Fruit fly (Drosophila melanogaster): Measurements from ENCODE around the gene CG33322.
A peak's percentile ranks its signal among the peaks of the same experiment; 100 is the strongest.

The CG33322 gene

DNA sequence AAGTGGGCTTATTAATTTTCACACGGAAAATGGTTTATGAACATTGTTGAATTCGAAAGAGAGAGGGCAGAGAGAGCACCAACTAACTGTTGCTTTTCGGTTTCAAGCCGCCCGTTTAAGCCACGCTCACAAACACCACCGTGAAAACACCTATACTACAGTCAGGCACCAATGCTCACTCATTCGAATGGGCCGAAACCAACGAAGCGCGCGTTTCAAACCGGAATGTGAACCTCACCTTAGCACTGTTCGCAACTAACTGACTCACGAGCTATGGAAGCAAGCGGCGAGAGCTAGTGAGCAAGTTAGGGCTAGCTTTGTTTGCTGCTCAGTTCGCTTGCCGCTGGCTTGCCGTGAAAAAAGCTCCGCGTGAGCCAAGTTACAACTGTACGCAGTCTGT lies 22.2 kb downstream of the CG33322 start (continued):
- TF ChIP-seq slbo (GFP tag; IDR thresholded peaks at IDR 0.05), result peak; percentile 47; the same call in 1 of the 2 replicates
- 0 out of 2 replicates have a peak, but pooled peaks have one; percentile 23 for TF ChIP-seq CG9932 (GFP tag; IDR thresholded peaks at IDR 0.05)
- 0 out of 2 replicates have a peak, but pooled peaks have one; percentile 25 for TF ChIP-seq hbn (GFP tag; IDR thresholded peaks at IDR 0.05; ENCODE audit: partially characterized antibody)
- TF ChIP-seq CG15269 (tag; optimal IDR thresholded peaks at IDR 0.05), result no peak
- peak; percentile 24 for TF ChIP-seq CG17829 (tag; optimal IDR thresholded peaks at IDR 0.05)
- no peak for TF ChIP-seq ab (GFP tag; optimal IDR thresholded peaks at IDR 0.05)
- peak; percentile 36 for TF ChIP-seq CG34376 (GFP tag; optimal IDR thresholded peaks at IDR 0.05)
- TF ChIP-seq Hmr (GFP tag; optimal IDR thresholded peaks at IDR 0.05), result peak; percentile 5
- peak; percentile 8; the same call in 1 of the 2 replicates for TF ChIP-seq inv (GFP tag; IDR thresholded peaks at IDR 0.05; ENCODE audit: partially characterized antibody)
- TF ChIP-seq CG8388 (GFP tag; optimal IDR thresholded peaks at IDR 0.05), result no peak
- TF ChIP-seq CG10543 (GFP tag; optimal IDR thresholded peaks at IDR 0.05), result peak; percentile 57
- peak; percentile 40 for TF ChIP-seq CrebB (tag; optimal IDR thresholded peaks at IDR 0.05)
- TF ChIP-seq hkb (optimal IDR thresholded peaks at IDR 0.05), result no peak
- peak; percentile 39; the same call in 1 of the 2 replicates for TF ChIP-seq hkb (GFP tag; IDR thresholded peaks at IDR 0.05)
- TF ChIP-seq rib (GFP tag; IDR thresholded peaks at IDR 0.05), result peak; percentile 57; the same call in 1 of the 2 replicates
- 0 out of 3 replicates have a peak, but pooled peaks have one; percentile 21 for TF ChIP-seq CG7357 (GFP tag; IDR thresholded peaks at IDR 0.05)
- TF ChIP-seq knrl (GFP tag; IDR thresholded peaks at IDR 0.05; ENCODE audit: partially characterized antibody), result 0 out of 3 replicates have a peak, but pooled peaks have one; percentile 19
- TF ChIP-seq chinmo (GFP tag; IDR thresholded peaks at IDR 0.05; ENCODE audit: partially characterized antibody), result peak; percentile 86; the same call in 3 of the 4 replicates
- TF ChIP-seq CG3407 (GFP tag; optimal IDR thresholded peaks at IDR 0.05), result no peak
- peak; percentile 26 for TF ChIP-seq Fer3 (tag; optimal IDR thresholded peaks at IDR 0.05)
- 0 out of 2 replicates have a peak, but pooled peaks have one; percentile 42 for TF ChIP-seq Scr (GFP tag; IDR thresholded peaks at IDR 0.05; ENCODE audit: partially characterized antibody)
- TF ChIP-seq Drgx (GFP tag; IDR thresholded peaks at IDR 0.05), result peak; percentile 25; the same call in 1 of the 2 replicates
- TF ChIP-seq sob (GFP tag; IDR thresholded peaks at IDR 0.05), result 0 out of 2 replicates have a peak, but pooled peaks have one; percentile 40

dm6 chr2L:20792988-20793544 lies 23.0 kb downstream of the CG33322 start:
- TF ChIP-seq CG11247 (GFP tag; IDR thresholded peaks at IDR 0.05) (no peak), H2.0 (GFP tag; IDR thresholded peaks at IDR 0.05) (no peak), lab (GFP tag; optimal IDR thresholded peaks at IDR 0.05) (peak; percentile 1), Elba2 (GFP tag; optimal IDR thresholded peaks at IDR 0.05) (no peak), YL-1 (GFP tag; optimal IDR thresholded peaks at IDR 0.05) (peak; percentile 2), mirr (GFP tag; optimal IDR thresholded peaks at IDR 0.05) (peak; percentile 19)

- TF ChIP-seq knrl (GFP tag; IDR thresholded peaks at IDR 0.05; ENCODE audit: partially characterized antibody), result no peak
- TF ChIP-seq sr (GFP tag; IDR thresholded peaks at IDR 0.05), result peak; percentile 61; the same call in 1 of the 3 replicates
These were observed 23.5 kb downstream of the CG33322 start for dm6 chr2L:20792521-20792920.

- TF ChIP-seq Vsx1 (GFP tag; optimal IDR thresholded peaks at IDR 0.05) (no peak), sens (GFP tag) (peak; percentile 28), ab (GFP tag; optimal IDR thresholded peaks at IDR 0.05) (no peak), yki (optimal IDR thresholded peaks at IDR 0.05) (no peak), CG32767 (GFP tag; IDR thresholded peaks at IDR 0.05) (no peak), wek (GFP tag; optimal IDR thresholded peaks at IDR 0.05) (no peak), bowl (GFP tag; IDR thresholded peaks at IDR 0.05) (no peak), slou (GFP tag; optimal IDR thresholded peaks at IDR 0.05) (no peak), salm (tag; optimal IDR thresholded peaks at IDR 0.05) (no peak)
These were observed 28.0 kb downstream of the CG33322 start for dm6 chr2L:20788050-20788449.

Measured in whole organism, embryonic.